ENCODE assay signal across 3 worm cellular contexts in genomic region chrIV:7710824-7711223, ce11.
TF ChIP-seq lines count a peak whose summit lies in the region.

nhr-8 (plus strand) TSS chrIV:7710983.

TF ChIP-seq in whole organism, L1 larva, 84 proteins besides CTCF, POLR2A, EP300 and RAD21 (continued from another document and continues in another):
- TF ChIP-seq nhr-20 (tag; optimal IDR thresholded peaks at IDR 0.05; lab: Kevin White, UChicago) (peak; percentile 5), egl-13 (tag; optimal IDR thresholded peaks at IDR 0.05; lab: Kevin White, UChicago) (no peak), ceh-8 (GFP tag; optimal IDR thresholded peaks at IDR 0.05; lab: Kevin White, UChicago) (no peak), ama-1 (optimal IDR thresholded peaks at IDR 0.05; lab: Kevin White, UChicago) (no peak), nhr-85 (tag; lab: Kevin White, UChicago) (peak; percentile 14), isw-1 (GFP tag; IDR thresholded peaks at IDR 0.05; lab: Robert Waterston, UW) (no peak), pqm-1 (tag; optimal IDR thresholded peaks at IDR 0.05; lab: Kevin White, UChicago) (peak; percentile 33), sptf-1 (tag; optimal IDR thresholded peaks at IDR 0.05; lab: Kevin White, UChicago) (no peak), unc-86 (tag; optimal IDR thresholded peaks at IDR 0.05; lab: Kevin White, UChicago) (no peak), mef-2 (tag; optimal IDR thresholded peaks at IDR 0.05; lab: Kevin White, UChicago) (no peak), efl-1 (optimal IDR thresholded peaks at IDR 0.05; lab: Kevin White, UChicago) (no peak), efl-1 (GFP tag; optimal IDR thresholded peaks at IDR 0.05 in 1 of 2; lab: Kevin White, UChicago) (peak in 1 of 2 experiments; percentile 36), dpl-1 (GFP tag; optimal IDR thresholded peaks at IDR 0.05; lab: Kevin White, UChicago) (no peak), snu-23 (GFP tag; optimal IDR thresholded peaks at IDR 0.05; lab: Kevin White, UChicago) (no peak), sox-4 (tag; optimal IDR thresholded peaks at IDR 0.05; lab: Kevin White, UChicago) (no peak), lin-14 (GFP tag; optimal IDR thresholded peaks at IDR 0.05; lab: Kevin White, UChicago) (no peak), mdl-1 (tag; optimal IDR thresholded peaks at IDR 0.05; lab: Kevin White, UChicago) (no peak), unc-130 (tag; optimal IDR thresholded peaks at IDR 0.05; lab: Kevin White, UChicago) (no peak), aly-2 (tag; optimal IDR thresholded peaks at IDR 0.05; lab: Kevin White, UChicago) (no peak), dsc-1 (tag; optimal IDR thresholded peaks at IDR 0.05; lab: Kevin White, UChicago) (no peak), ceh-63 (GFP tag; optimal IDR thresholded peaks at IDR 0.05; lab: Kevin White, UChicago) (no peak), nhr-28 (tag; optimal IDR thresholded peaks at IDR 0.05; lab: Kevin White, UChicago) (no peak), tbx-2 (tag; optimal IDR thresholded peaks at IDR 0.05; lab: Kevin White, UChicago) (no peak), zip-4 (GFP tag; optimal IDR thresholded peaks at IDR 0.05; lab: Kevin White, UChicago) (no peak), lin-13 (GFP tag; optimal IDR thresholded peaks at IDR 0.05; lab: Kevin White, UChicago) (no peak), lin-35 (GFP tag; optimal IDR thresholded peaks at IDR 0.05; lab: Kevin White, UChicago) (peak in 1 of 2 experiments; percentile 47), grh-1 (GFP tag; IDR thresholded peaks at IDR 0.05; lab: Robert Waterston, UW) (no peak), hlh-4 (tag; optimal IDR thresholded peaks at IDR 0.05; lab: Kevin White, UChicago) (no peak), ztf-4 (tag; optimal IDR thresholded peaks at IDR 0.05; lab: Kevin White, UChicago) (no peak), sup-37 (GFP tag; optimal IDR thresholded peaks at IDR 0.05; lab: Kevin White, UChicago) (no peak), unc-30 (tag; optimal IDR thresholded peaks at IDR 0.05; lab: Kevin White, UChicago) (no peak), ceh-90 (tag; optimal IDR thresholded peaks at IDR 0.05; lab: Kevin White, UChicago) (no peak), fkh-4 (tag; optimal IDR thresholded peaks at IDR 0.05; lab: Kevin White, UChicago; ENCODE audit: borderline replicate concordance) (no peak), nhr-19 (GFP tag; conservative IDR thresholded peaks at IDR 0.05; lab: Robert Waterston, UW) (no peak), elt-2 (tag; optimal IDR thresholded peaks at IDR 0.05; lab: Kevin White, UChicago) (peak; percentile 95), C04F5.9 (tag; optimal IDR thresholded peaks at IDR 0.05; lab: Kevin White, UChicago) (no peak), jun-1 (tag; optimal IDR thresholded peaks at IDR 0.05; lab: Kevin White, UChicago) (peak; percentile 43), fkh-10 (GFP tag; optimal IDR thresholded peaks at IDR 0.05; lab: Kevin White, UChicago) (no peak), pax-3 (tag; optimal IDR thresholded peaks at IDR 0.05; lab: Kevin White, UChicago) (peak; percentile 4), C34B4.2 (tag; optimal IDR thresholded peaks at IDR 0.05; lab: Kevin White, UChicago) (no peak), nhr-237 (tag; optimal IDR thresholded peaks at IDR 0.05; lab: Kevin White, UChicago) (no peak), irx-1 (tag; optimal IDR thresholded peaks at IDR 0.05; lab: Kevin White, UChicago) (no peak), nhr-71 (tag; optimal IDR thresholded peaks at IDR 0.05; lab: Kevin White, UChicago) (peak; percentile 23), zag-1 (tag; optimal IDR thresholded peaks at IDR 0.05; lab: Kevin White, UChicago) (no peak), unc-62 (GFP tag; optimal IDR thresholded peaks at IDR 0.05; lab: Kevin White, UChicago) (no peak), nhr-47 (tag; optimal IDR thresholded peaks at IDR 0.05; lab: Kevin White, UChicago) (no peak)

TF ChIP-seq in whole organism, L3 larva, 47 proteins besides CTCF, POLR2A, EP300 and RAD21 (continued from another document):
- TF ChIP-seq fos-1 (tag; optimal IDR thresholded peaks at IDR 0.05; lab: Kevin White, UChicago): peak; percentile 42
- no peak for TF ChIP-seq mdl-1 (tag; optimal IDR thresholded peaks at IDR 0.05; lab: Kevin White, UChicago)

TF ChIP-seq in whole organism, L4 larva, 104 proteins besides CTCF, POLR2A, EP300 and RAD21 (continued from another document):
- TF ChIP-seq mes-2 (tag; optimal IDR thresholded peaks at IDR 0.05; lab: Kevin White, UChicago; ENCODE audit: poor library complexity, severe bottlenecking) (peak; percentile 17), dve-1 (tag; optimal IDR thresholded peaks at IDR 0.05; lab: Kevin White, UChicago; ENCODE audit: insufficient read depth) (peak; percentile 92), tra-1 (GFP tag; IDR thresholded peaks at IDR 0.05; lab: Robert Waterston, UW) (peak; percentile 58; the same call in 1 of the 2 replicates), aha-1 (tag; lab: Kevin White, UChicago) (no peak), lin-1 (GFP tag; IDR thresholded peaks at IDR 0.05; lab: Robert Waterston, UW) (peak; percentile 67), nhr-6 (tag; optimal IDR thresholded peaks at IDR 0.05; lab: Kevin White, UChicago) (peak; percentile 16), F44E2.7 (GFP tag; IDR thresholded peaks at IDR 0.05; lab: Robert Waterston, UW) (no peak), nhr-48 (tag; optimal IDR thresholded peaks at IDR 0.05; lab: Kevin White, UChicago) (peak; percentile 15), dmd-6 (GFP tag; IDR thresholded peaks at IDR 0.05; lab: Robert Waterston, UW) (peak; percentile 92), pqm-1 (tag; optimal IDR thresholded peaks at IDR 0.05; lab: Kevin White, UChicago) (peak; percentile 97), dmd-8 (GFP tag; IDR thresholded peaks at IDR 0.05; lab: Robert Waterston, UW) (no peak)
